Worm (Caenorhabditis elegans) whole organism, L2 larva: ENCODE data around the gene hsp-17.
A peak's percentile ranks its signal among the peaks of the same experiment; 100 is the strongest.

Source experiments
- C34F6.9 ChIP-seq: fragments of 150-350 bp; optimal IDR thresholded peaks from 2 replicates; lab custom pipeline; 2014; ENCODE audit warnings: missing biosample characterization, missing genetic modification characterization
- F13H6.1 ChIP-seq: sonication (generic microtip); optimal IDR thresholded peaks from 2 replicates; lab custom pipeline; 2016; ENCODE audit warnings: missing genetic modification characterization, missing compliant biosample characterization
- R02D3.7 ChIP-seq: fragments of 150-350 bp; optimal IDR thresholded peaks from 2 replicates; lab custom pipeline; 2014; ENCODE audit warnings: missing biosample characterization, missing genetic modification characterization
- Y55F3AM.14 ChIP-seq: fragments of 200-800 bp; sonication (Bioruptor generic); optimal IDR thresholded peaks from 2 replicates; lab custom pipeline; 2018; ENCODE audit warnings: mild to moderate bottlenecking, missing genetic modification characterization, missing compliant biosample characterization
- alr-1 ChIP-seq: fragments of 150-350 bp; optimal IDR thresholded peaks from 2 replicates; lab custom pipeline; 2014; ENCODE audit warnings: missing biosample characterization, missing genetic modification characterization
- aly-2 ChIP-seq: fragments of 150-350 bp; optimal IDR thresholded peaks from 2 replicates; lab custom pipeline; 2014; ENCODE audit warnings: missing biosample characterization, missing genetic modification characterization
- ama-1 ChIP-seq: fragments of 150-350 bp; optimal IDR thresholded peaks from 2 replicates; lab custom pipeline; 2018; ENCODE audit warnings: inconsistent platforms
- blmp-1 ChIP-seq: sonication (generic microtip); optimal IDR thresholded peaks from 2 replicates; lab custom pipeline; 2017; ENCODE audit warnings: missing genetic modification characterization, mild to moderate bottlenecking, missing compliant biosample characterization, antibody characterized with exemption, moderate library complexity; ENCODE audit not compliant: insufficient read depth
- ceh-16 ChIP-seq: fragments of 150-350 bp; optimal IDR thresholded peaks from 2 replicates; lab custom pipeline; 2014; ENCODE audit warnings: missing biosample characterization, missing genetic modification characterization
- ceh-82 ChIP-seq: fragments of 150-350 bp; optimal IDR thresholded peaks from 2 replicates; lab custom pipeline; 2014; ENCODE audit warnings: missing biosample characterization, missing genetic modification characterization
- crh-2 ChIP-seq: sonication (generic microtip); optimal IDR thresholded peaks from 2 replicates; lab custom pipeline; 2017; ENCODE audit warnings: missing biosample characterization, missing genetic modification characterization
- egl-27 ChIP-seq: sonication (generic microtip); optimal IDR thresholded peaks from 3 replicates; lab custom pipeline; 2017; ENCODE audit warnings: missing biosample characterization, missing genetic modification reagents, missing genetic modification characterization
- elt-3 ChIP-seq: sonication (generic microtip); optimal IDR thresholded peaks from 2 replicates; lab custom pipeline; 2017; ENCODE audit warnings: missing biosample characterization, missing genetic modification characterization
- fos-1 ChIP-seq: fragments of 150-350 bp; optimal IDR thresholded peaks from 2 replicates; lab custom pipeline; 2014; ENCODE audit warnings: missing biosample characterization, missing genetic modification characterization
- gmeb-1 ChIP-seq: fragments of 150-350 bp; optimal IDR thresholded peaks from 2 replicates; lab custom pipeline; 2014; ENCODE audit warnings: missing biosample characterization, missing genetic modification characterization
- lin-11 ChIP-seq: fragments of 150-350 bp; sonication (generic microtip); optimal IDR thresholded peaks from 2 replicates; lab custom pipeline; 2014; ENCODE audit warnings: missing biosample characterization, missing genetic modification characterization, inconsistent platforms, mixed read lengths
- lin-39 ChIP-seq: fragments of 150-350 bp; optimal IDR thresholded peaks from 2 replicates; lab custom pipeline; 2014; ENCODE audit warnings: missing biosample characterization, missing genetic modification reagents, missing genetic modification characterization
- lsy-2 ChIP-seq, 2 experiments: fragments of 150-350 bp in 1 of 2; sonication (generic microtip) in 1 of 2; optimal IDR thresholded peaks; 2 replicates each; lab custom pipeline; 2014 to 2017; ENCODE audit warnings: missing biosample characterization in 2 of 2, missing genetic modification characterization in 2 of 2
- mab-5 ChIP-seq: fragments of 150-350 bp; optimal IDR thresholded peaks from 2 replicates; lab custom pipeline; 2014; ENCODE audit warnings: missing biosample characterization, missing genetic modification characterization
- mbf-1 ChIP-seq: sonication (generic microtip); optimal IDR thresholded peaks from 2 replicates; lab custom pipeline; 2017; ENCODE audit warnings: missing biosample characterization, missing genetic modification characterization
- mdl-1 ChIP-seq, 2 experiments: fragments of 150-350 bp in 1 of 2; sonication (generic microtip) in 1 of 2; optimal IDR thresholded peaks; 2 replicates each; lab custom pipeline; 2017; ENCODE audit warnings: missing biosample characterization in 2 of 2, missing genetic modification characterization in 2 of 2
- nhr-10 ChIP-seq: sonication (generic microtip); optimal IDR thresholded peaks from 2 replicates; lab custom pipeline; 2017; ENCODE audit warnings: missing biosample characterization, missing genetic modification characterization
- nhr-12 ChIP-seq: fragments of 150-350 bp; optimal IDR thresholded peaks from 2 replicates; lab custom pipeline; 2014; ENCODE audit warnings: missing biosample characterization, missing genetic modification characterization
- nhr-129 ChIP-seq: fragments of 150-350 bp; optimal IDR thresholded peaks from 2 replicates; lab custom pipeline; 2014; ENCODE audit warnings: missing biosample characterization, missing genetic modification characterization
- nhr-21 ChIP-seq: fragments of 150-350 bp; optimal IDR thresholded peaks from 2 replicates; lab custom pipeline; 2014; ENCODE audit warnings: missing biosample characterization, missing genetic modification characterization
- nhr-23 ChIP-seq: fragments of 150-350 bp; optimal IDR thresholded peaks from 2 replicates; lab custom pipeline; 2014; ENCODE audit warnings: missing biosample characterization, missing genetic modification reagents, missing genetic modification characterization
- nhr-237 ChIP-seq: fragments of 150-350 bp; optimal IDR thresholded peaks from 2 replicates; lab custom pipeline; 2014; ENCODE audit warnings: missing biosample characterization, missing genetic modification characterization
- nhr-25 ChIP-seq: fragments of 150-350 bp; sonication (generic microtip); optimal IDR thresholded peaks from 3 replicates; lab custom pipeline; 2014; ENCODE audit warnings: missing biosample characterization, missing genetic modification characterization
- nhr-6 ChIP-seq: fragments of 150-350 bp; optimal IDR thresholded peaks from 2 replicates; lab custom pipeline; 2014; ENCODE audit warnings: missing biosample characterization, missing genetic modification characterization
- nhr-77 ChIP-seq: fragments of 150-350 bp; optimal IDR thresholded peaks from 2 replicates; lab custom pipeline; 2014; ENCODE audit warnings: missing biosample characterization, missing genetic modification characterization
- peb-1 ChIP-seq: fragments of 150-350 bp; optimal IDR thresholded peaks from 2 replicates; lab custom pipeline; 2014; ENCODE audit warnings: missing biosample characterization, missing genetic modification characterization
- skn-1 ChIP-seq: sonication (generic microtip); optimal IDR thresholded peaks from 2 replicates; lab custom pipeline; 2017; ENCODE audit warnings: missing biosample characterization, missing genetic modification characterization
- sma-3 ChIP-seq: sonication (generic microtip); optimal IDR thresholded peaks from 2 replicates; lab custom pipeline; 2016; ENCODE audit warnings: missing genetic modification reagents, missing genetic modification characterization, missing compliant biosample characterization
- sma-9 ChIP-seq, 2 experiments: fragments of 150-350 bp in 1 of 2; sonication (generic microtip) in 1 of 2; optimal IDR thresholded peaks; 2 replicates each; lab custom pipeline; 2014 to 2016; ENCODE audit warnings: missing genetic modification characterization in 2 of 2, mild to moderate bottlenecking in 1 of 2, missing biosample characterization in 1 of 2, missing compliant biosample characterization in 1 of 2, missing genetic modification reagents in 1 of 2, moderate library complexity in 1 of 2
- snpc-4 ChIP-seq: fragments of 150-350 bp; optimal IDR thresholded peaks from 2 replicates; lab custom pipeline; 2014; ENCODE audit warnings: missing biosample characterization, missing genetic modification characterization
- unc-55 ChIP-seq: fragments of 150-350 bp; sonication (generic microtip); optimal IDR thresholded peaks from 3 replicates; lab custom pipeline; 2014; ENCODE audit warnings: missing biosample characterization, missing genetic modification reagents, missing genetic modification characterization
- unc-62 ChIP-seq: fragments of 150-350 bp; optimal IDR thresholded peaks from 2 replicates; lab custom pipeline; 2014; ENCODE audit warnings: missing biosample characterization, missing genetic modification reagents, missing genetic modification characterization
- zag-1 ChIP-seq: fragments of 150-350 bp; optimal IDR thresholded peaks from 2 replicates; lab custom pipeline; 2014; ENCODE audit warnings: missing biosample characterization, missing genetic modification characterization
- ztf-1 ChIP-seq: fragments of 200-800 bp; sonication (Bioruptor generic); conservative IDR thresholded peaks from 2 replicates; pipeline ENCODE4 v1.3.6; 2022; ENCODE audit warnings: missing genetic modification characterization, missing compliant biosample characterization
- ztf-11 ChIP-seq: sonication (generic microtip); optimal IDR thresholded peaks from 2 replicates; lab custom pipeline; 2017; ENCODE audit warnings: missing biosample characterization, missing genetic modification characterization
- ztf-4 ChIP-seq: fragments of 150-350 bp; optimal IDR thresholded peaks from 2 replicates; lab custom pipeline; 2014; ENCODE audit warnings: missing biosample characterization, missing genetic modification characterization

Gene hsp-17

ce11 chrV:8406911-8407310 lies 21.2 kb upstream of the hsp-17 start:
- TF ChIP-seq nhr-129 (tag; lab: Kevin White, UChicago) (peak; percentile 66), nhr-12 (tag; lab: Kevin White, UChicago) (no peak), ztf-4 (tag; lab: Kevin White, UChicago) (no peak), nhr-23 (tag; lab: Kevin White, UChicago) (no peak), alr-1 (tag; lab: Kevin White, UChicago) (no peak), lsy-2 (tag; optimal IDR thresholded peaks at IDR 0.05; lab: Kevin White, UChicago) (no peak), R02D3.7 (no peak), egl-27 (tag; lab: Kevin White, UChicago) (no peak), crh-2 (no peak), aly-2 (tag; lab: Kevin White, UChicago) (no peak), fos-1 (no peak), sma-3 (GFP tag; lab: Kevin White, UChicago) (no peak), unc-62 (GFP tag; lab: Kevin White, UChicago) (no peak), elt-3 (tag; lab: Kevin White, UChicago) (no peak), ama-1 (no peak), nhr-25 (tag; lab: Kevin White, UChicago) (peak; percentile 31), mdl-1 (tag; optimal IDR thresholded peaks at IDR 0.05; lab: Kevin White, UChicago) (no peak), nhr-10 (no peak), nhr-21 (tag; lab: Kevin White, UChicago) (no peak), peb-1 (tag; lab: Kevin White, UChicago) (no peak), lin-11 (tag; lab: Kevin White, UChicago) (no peak), ceh-16 (tag; lab: Kevin White, UChicago) (no peak), nhr-237 (no peak), nhr-6 (tag; lab: Kevin White, UChicago) (no peak), blmp-1 (peak; percentile 0), unc-55 (GFP tag; lab: Kevin White, UChicago) (no peak), zag-1 (tag; lab: Kevin White, UChicago) (no peak), sma-9 (GFP tag; optimal IDR thresholded peaks at IDR 0.05; lab: Kevin White, UChicago) (peak; percentile 13), sma-9 (tag; optimal IDR thresholded peaks at IDR 0.05; lab: Kevin White, UChicago) (no peak)
- TF ChIP-seq, all 48 proteins: peak for 4

ce11 chrV:8406155-8406554 lies 20.4 kb upstream of the hsp-17 start:
- TF ChIP-seq nhr-25 (tag; lab: Kevin White, UChicago) (peak; percentile 24), mbf-1 (tag; lab: Kevin White, UChicago) (no peak)

ce11 chrV:8404339-8404738 lies 18.6 kb upstream of the hsp-17 start:
- TF ChIP-seq ama-1, result no peak
- TF ChIP-seq gmeb-1, result no peak
- TF ChIP-seq nhr-129 (tag; lab: Kevin White, UChicago), result no peak
- peak; percentile 15 for TF ChIP-seq blmp-1
- TF ChIP-seq sma-9 (GFP tag; optimal IDR thresholded peaks at IDR 0.05; lab: Kevin White, UChicago), result peak; percentile 24
- TF ChIP-seq sma-9 (tag; optimal IDR thresholded peaks at IDR 0.05; lab: Kevin White, UChicago), result no peak
- no peak for TF ChIP-seq ceh-82 (tag; lab: Kevin White, UChicago)
- no peak for TF ChIP-seq egl-27 (tag; lab: Kevin White, UChicago)
- TF ChIP-seq R02D3.7, result no peak
- TF ChIP-seq sma-3 (GFP tag; lab: Kevin White, UChicago), result no peak

DNA sequence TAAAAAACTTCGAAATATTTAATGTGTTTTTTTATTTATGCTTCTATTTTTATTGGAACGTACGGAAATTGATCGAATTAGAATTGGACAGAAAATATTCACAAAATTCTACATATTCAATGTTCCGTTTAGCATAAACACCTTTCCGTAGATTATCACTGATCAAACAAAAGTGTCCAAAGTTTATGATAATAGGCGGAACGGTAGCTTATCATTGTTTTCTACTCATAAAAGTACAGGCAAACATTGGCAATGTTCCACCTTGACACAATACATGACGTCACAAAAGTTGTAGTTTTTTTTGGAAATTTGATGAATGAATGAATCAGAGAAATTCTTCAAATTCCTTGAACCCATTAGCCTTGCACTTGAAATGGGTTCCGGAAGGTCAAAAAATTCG lies 18.2 kb upstream of the hsp-17 start:
- TF ChIP-seq lin-39 (tag; lab: Kevin White, UChicago), result no peak
- no peak for TF ChIP-seq egl-27 (tag; lab: Kevin White, UChicago)
- TF ChIP-seq nhr-77 (tag; lab: Kevin White, UChicago), result no peak
- no peak for TF ChIP-seq ztf-1 (GFP tag; lab: Robert Waterston, UW)
- TF ChIP-seq ama-1, result no peak
- peak; percentile 10 for TF ChIP-seq fos-1

ce11 chrV:8403152-8403551 lies 17.4 kb upstream of the hsp-17 start:
- TF ChIP-seq F13H6.1 (tag; lab: Kevin White, UChicago) (peak; percentile 60), elt-3 (tag; lab: Kevin White, UChicago) (no peak), egl-27 (tag; lab: Kevin White, UChicago) (no peak), unc-62 (GFP tag; lab: Kevin White, UChicago) (no peak), Y55F3AM.14 (GFP tag; lab: Kevin White, UChicago) (no peak), nhr-129 (tag; lab: Kevin White, UChicago) (no peak), ceh-82 (tag; lab: Kevin White, UChicago) (no peak), mab-5 (no peak), C34F6.9 (tag; lab: Kevin White, UChicago) (no peak), skn-1 (no peak), nhr-25 (tag; lab: Kevin White, UChicago) (no peak), ztf-11 (no peak), nhr-21 (tag; lab: Kevin White, UChicago) (peak; percentile 2), snpc-4 (no peak), gmeb-1 (no peak)
